Worm (Caenorhabditis elegans) whole organism, L3 larva: ENCODE measurements around the gene mec-4.

ENCODE experiments used
- R02D3.7 ChIP-seq: fragments of 150-350 bp; optimal IDR thresholded peaks from 2 replicates; lab custom pipeline; 2014; ENCODE audit warnings: missing biosample characterization, missing genetic modification characterization
- ama-1 ChIP-seq: fragments of 150-350 bp; optimal IDR thresholded peaks from 2 replicates; lab custom pipeline; 2018
- jun-1 ChIP-seq: fragments of 150-350 bp; optimal IDR thresholded peaks from 2 replicates; lab custom pipeline; 2014; ENCODE audit warnings: missing biosample characterization, missing genetic modification reagents, missing genetic modification characterization

ce11 chrX:16799065-16799663 lies 7.8 kb downstream of the mec-4 start:
- peak; percentile 84 for TF ChIP-seq ama-1 (lab: Kevin White, UChicago)
- no peak for TF ChIP-seq jun-1
- TF ChIP-seq R02D3.7 (tag; lab: Kevin White, UChicago), result no peak
